Fruit fly (Drosophila melanogaster): ENCODE data around the gene kmr.

kmr gene

DNA sequence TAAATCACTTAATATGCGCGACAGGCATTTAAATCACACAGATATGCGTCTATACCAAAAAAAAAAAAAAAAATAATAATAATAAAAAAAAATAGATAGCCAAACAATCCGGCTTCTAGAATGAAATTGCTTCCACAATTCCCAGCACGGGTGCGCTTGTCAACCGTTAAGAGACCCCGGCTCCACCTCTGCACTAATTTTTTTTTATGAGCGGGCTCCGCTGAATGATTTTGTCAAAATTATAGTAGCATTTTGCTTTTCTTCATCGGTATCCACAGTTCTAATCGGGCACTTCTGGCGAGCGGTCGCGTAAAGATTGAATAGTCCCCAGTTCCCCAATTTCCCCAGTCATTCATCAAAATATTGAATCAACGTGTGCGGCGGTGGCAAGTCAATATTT is 8.6 kb upstream of the kmr start, which contains the start of gene Adgf-C:
Adgf-C (plus strand) TSS at position 301 of the 400 bp plus-strand sequence.
- no peak for TF ChIP-seq CG4318 (GFP tag; optimal IDR thresholded peaks at IDR 0.05)
- no peak for TF ChIP-seq vri (GFP tag; optimal IDR thresholded peaks at IDR 0.05)
- TF ChIP-seq CG11902 (GFP tag; optimal IDR thresholded peaks at IDR 0.05): no peak
- TF ChIP-seq CG32006 (GFP tag; optimal IDR thresholded peaks at IDR 0.05): no peak
- TF ChIP-seq CG34406 (GFP tag; optimal IDR thresholded peaks at IDR 0.05): no peak
- no peak for TF ChIP-seq salr (GFP tag; optimal IDR thresholded peaks at IDR 0.05)
- TF ChIP-seq ss (GFP tag; optimal IDR thresholded peaks at IDR 0.05): no peak
- no peak for TF ChIP-seq spab (GFP tag; optimal IDR thresholded peaks at IDR 0.05)

DNA sequence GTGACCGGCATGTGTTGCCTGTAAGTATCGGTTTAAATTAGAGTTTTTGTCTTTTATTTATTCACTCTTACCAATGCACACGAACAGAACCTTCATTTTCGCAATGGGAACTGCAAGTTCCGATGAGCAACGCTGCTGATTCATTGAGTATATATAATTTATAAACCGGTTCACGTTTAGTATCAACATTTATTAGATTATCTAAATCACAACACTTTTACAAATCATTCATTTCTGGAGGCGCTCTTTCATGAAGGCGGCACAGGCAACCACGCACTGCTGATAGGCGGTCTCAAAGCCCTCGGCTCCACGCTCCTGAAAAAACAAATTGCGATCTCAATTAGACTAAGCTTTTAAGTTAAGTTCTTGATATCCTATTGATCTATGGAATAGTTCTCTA is 5.2 kb upstream of the kmr start, which contains the start of gene Argp:
Argp (minus strand) TSS at position 101 of the 400 bp plus-strand sequence.
- TF ChIP-seq esn (GFP tag; optimal IDR thresholded peaks at IDR 0.05) (no peak), CG11762 (GFP tag; optimal IDR thresholded peaks at IDR 0.05; ENCODE audit: insufficient read depth) (no peak)

DNA sequence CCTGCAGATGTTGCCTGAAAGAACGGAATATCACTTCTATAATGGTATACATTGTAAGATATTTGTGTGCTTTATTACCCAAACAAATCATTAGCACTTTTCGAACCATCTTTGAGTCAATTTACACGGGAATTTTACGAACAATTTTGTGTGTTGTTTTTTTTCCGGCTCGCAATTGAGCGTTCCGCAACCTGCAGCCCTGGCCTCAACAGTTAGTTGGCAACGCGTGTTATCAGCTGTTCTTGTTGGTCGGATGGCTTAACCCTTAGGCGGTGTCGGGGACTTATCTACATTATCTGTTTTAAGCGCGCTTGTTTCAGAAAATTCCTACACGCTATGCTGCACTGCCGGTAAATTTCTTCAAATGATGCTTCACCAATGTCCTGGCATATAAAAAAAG is 4.4 kb upstream of the kmr start:
- no peak for TF ChIP-seq topi (GFP tag; optimal IDR thresholded peaks at IDR 0.05)
- no peak for TF ChIP-seq CG6792 (GFP tag; optimal IDR thresholded peaks at IDR 0.05)
- TF ChIP-seq Sox15 (GFP tag; optimal IDR thresholded peaks at IDR 0.05): no peak
- no peak for TF ChIP-seq Lpt (GFP tag; optimal IDR thresholded peaks at IDR 0.05)
- no peak for TF ChIP-seq CG7368 (GFP tag; optimal IDR thresholded peaks at IDR 0.05)
- no peak for TF ChIP-seq Eip75B (GFP tag; optimal IDR thresholded peaks at IDR 0.05)
- peak; percentile 73 for TF ChIP-seq svp (GFP tag)
- peak; percentile 33 for TF ChIP-seq esn (GFP tag; optimal IDR thresholded peaks at IDR 0.05)
- no peak for TF ChIP-seq CG11294 (GFP tag; IDR thresholded peaks at IDR 0.05)
- peak; percentile 84 for TF ChIP-seq CG1621 (tag; optimal IDR thresholded peaks at IDR 0.05)
- TF ChIP-seq Smox (GFP tag; optimal IDR thresholded peaks at IDR 0.05): peak; percentile 21
- TF ChIP-seq fd59A (GFP tag; optimal IDR thresholded peaks at IDR 0.05): no peak
- peak; percentile 7 for TF ChIP-seq Eip93F (GFP tag; optimal IDR thresholded peaks at IDR 0.05)
- TF ChIP-seq Eip78C (GFP tag): peak; percentile 53
- peak; percentile 11 for TF ChIP-seq Hr39 (GFP tag; optimal IDR thresholded peaks at IDR 0.05)
- peak; percentile 12 for TF ChIP-seq pdm3 (GFP tag; optimal IDR thresholded peaks at IDR 0.05)
- TF ChIP-seq eg (GFP tag; IDR thresholded peaks at IDR 0.05): no peak
- TF ChIP-seq CG31627 (GFP tag; optimal IDR thresholded peaks at IDR 0.05): peak; percentile 17
- TF ChIP-seq CG3919 (GFP tag; optimal IDR thresholded peaks at IDR 0.05): peak; percentile 28
- no peak for TF ChIP-seq CG10669 (GFP tag; optimal IDR thresholded peaks at IDR 0.05)
- no peak for TF ChIP-seq CG11762 (GFP tag; optimal IDR thresholded peaks at IDR 0.05; ENCODE audit: insufficient read depth)
- TF ChIP-seq CG9139 (GFP tag; optimal IDR thresholded peaks at IDR 0.05): no peak
- no peak for TF ChIP-seq CG8632 (GFP tag; optimal IDR thresholded peaks at IDR 0.05)
- TF ChIP-seq CG10631 (GFP tag; optimal IDR thresholded peaks at IDR 0.05): no peak
- TF ChIP-seq CG6163 (GFP tag; IDR thresholded peaks at IDR 0.05): peak; percentile 30; the same call in 2 of the 3 replicates
- TF ChIP-seq Ets96B (tag; optimal IDR thresholded peaks at IDR 0.05): peak; percentile 6
- TF ChIP-seq CG4318 (GFP tag; optimal IDR thresholded peaks at IDR 0.05): no peak
- TF ChIP-seq Ets21C (GFP tag; optimal IDR thresholded peaks at IDR 0.05): no peak
- 0 out of 2 replicates have a peak, but pooled peaks have one; percentile 26 for TF ChIP-seq CG15336 (GFP tag; IDR thresholded peaks at IDR 0.05)
- TF ChIP-seq salr (GFP tag; optimal IDR thresholded peaks at IDR 0.05): no peak
- TF ChIP-seq Hr4 (GFP tag; optimal IDR thresholded peaks at IDR 0.05): peak; percentile 6
- TF ChIP-seq OdsH (GFP tag; optimal IDR thresholded peaks at IDR 0.05): no peak
- no peak for TF ChIP-seq Met (GFP tag; optimal IDR thresholded peaks at IDR 0.05)
- no peak for TF ChIP-seq dac (GFP tag; optimal IDR thresholded peaks at IDR 0.05)
- TF ChIP-seq CG16779 (tag; optimal IDR thresholded peaks at IDR 0.05): no peak
- no peak for TF ChIP-seq Sox102F (GFP tag; optimal IDR thresholded peaks at IDR 0.05)
- TF ChIP-seq Blimp-1 (GFP tag; optimal IDR thresholded peaks at IDR 0.05): no peak
